Fruit fly (Drosophila melanogaster) whole organism, embryonic: ENCODE data around the gene TrpRS.

ENCODE experiments used
- B-H2 ChIP-seq: fragments of 200-800 bp; sonication (Bioruptor generic); optimal IDR thresholded peaks from 2 replicates; lab custom pipeline; 2018; ENCODE audit warnings: missing biosample characterization, mild to moderate bottlenecking, missing genetic modification characterization
- BEAF-32 ChIP-seq: fragments of 200-800 bp; sonication (Bioruptor generic); optimal IDR thresholded peaks from 3 replicates; lab custom pipeline; 2017; ENCODE audit warnings: missing biosample characterization, missing genetic modification characterization, mild to moderate bottlenecking, moderate library complexity, missing genetic modification reagents
- CG10366 ChIP-seq: fragments of 200-800 bp; sonication (Bioruptor generic); IDR thresholded peaks from 2 replicates; pipeline ENCODE4 v1.3.6; 2022; ENCODE audit warnings: missing biosample characterization, missing genetic modification characterization
- CG10979 ChIP-seq: fragments of 200-800 bp; sonication (Bioruptor generic); optimal IDR thresholded peaks from 2 replicates; lab custom pipeline; 2018; ENCODE audit warnings: missing biosample characterization, mild to moderate bottlenecking, missing genetic modification characterization, moderate library complexity
- CG11504 ChIP-seq: fragments of 200-800 bp; sonication (Bioruptor generic); optimal IDR thresholded peaks from 3 replicates; lab custom pipeline; 2019; ENCODE audit warnings: missing biosample characterization, mild to moderate bottlenecking, missing genetic modification characterization, moderate library complexity
- CG11696 ChIP-seq: fragments of 200-800 bp; sonication (Bioruptor generic); IDR thresholded peaks from 2 replicates; pipeline ENCODE4 v1.3.6; 2022; ENCODE audit warnings: missing biosample characterization, missing genetic modification characterization
- CG14965 ChIP-seq: fragments of 200-800 bp; sonication (Bioruptor generic); optimal IDR thresholded peaks from 2 replicates; lab custom pipeline; 2016; ENCODE audit warnings: missing biosample characterization, missing genetic modification characterization, borderline replicate concordance
- CG15514 ChIP-seq: fragments of 200-800 bp; sonication (Bioruptor generic); optimal IDR thresholded peaks from 3 replicates; lab custom pipeline; 2017; ENCODE audit warnings: missing biosample characterization, missing genetic modification characterization, mild to moderate bottlenecking, moderate library complexity, missing genetic modification reagents
- CG17361 ChIP-seq: fragments of 200-800 bp; sonication (Bioruptor generic); IDR thresholded peaks from 3 replicates; pipeline ENCODE4 v1.3.6; 2022; ENCODE audit warnings: missing biosample characterization, missing genetic modification characterization
- CG17612 ChIP-seq: fragments of 200-800 bp; sonication (Bioruptor generic); IDR thresholded peaks from 2 replicates; pipeline ENCODE4 v1.3.6; 2022; ENCODE audit warnings: missing biosample characterization, missing genetic modification characterization
- CG17829 ChIP-seq: fragments of 200-800 bp; optimal IDR thresholded peaks from 2 replicates; lab custom pipeline; 2019; ENCODE audit warnings: missing biosample characterization, mild to moderate bottlenecking, missing genetic modification characterization, moderate library complexity
- CG18011 ChIP-seq: fragments of 200-800 bp; sonication (Bioruptor generic); optimal IDR thresholded peaks from 2 replicates; lab custom pipeline; 2017; ENCODE audit warnings: missing biosample characterization, missing genetic modification characterization, mild to moderate bottlenecking, moderate library complexity, missing genotype
- CG18764 ChIP-seq: fragments of 200-800 bp; sonication (Bioruptor generic); optimal IDR thresholded peaks from 3 replicates; lab custom pipeline; 2016; ENCODE audit warnings: missing biosample characterization, missing genetic modification characterization
- CG3838 ChIP-seq: fragments of 200-800 bp; sonication (Bioruptor generic); optimal IDR thresholded peaks from 3 replicates; lab custom pipeline; 2016; ENCODE audit warnings: missing biosample characterization, missing genetic modification characterization
- CG4730 ChIP-seq: fragments of 200-800 bp; sonication (Bioruptor generic); IDR thresholded peaks from 2 replicates; pipeline ENCODE4 v1.3.6; 2022; ENCODE audit warnings: missing biosample characterization, missing genetic modification characterization
- CG5245 ChIP-seq: fragments of 200-800 bp; sonication (Bioruptor generic); optimal IDR thresholded peaks from 3 replicates; lab custom pipeline; 2016; ENCODE audit warnings: missing biosample characterization, missing genetic modification characterization
- CG6813 ChIP-seq: fragments of 200-800 bp; sonication (Bioruptor generic); optimal IDR thresholded peaks from 2 replicates; lab custom pipeline; 2017; ENCODE audit warnings: missing biosample characterization, missing genetic modification characterization, mild to moderate bottlenecking, moderate library complexity, missing genetic modification reagents
- CG8290 ChIP-seq, 3 experiments: fragments of 200-800 bp; sonication (Bioruptor generic); optimal IDR thresholded peaks; 2 replicates each; lab custom pipeline; 2016 to 2019; ENCODE audit warnings: missing biosample characterization in 3 of 3, missing genetic modification characterization in 3 of 3, mild to moderate bottlenecking in 2 of 3, moderate library complexity in 1 of 3
- CG9797 ChIP-seq: fragments of 200-800 bp; sonication (Bioruptor generic); optimal IDR thresholded peaks from 3 replicates; lab custom pipeline; 2018; ENCODE audit warnings: missing biosample characterization, mild to moderate bottlenecking, missing genetic modification characterization
- Chrac-16 ChIP-seq: fragments of 200-800 bp; sonication (Bioruptor generic); optimal IDR thresholded peaks from 3 replicates; lab custom pipeline; 2016; ENCODE audit warnings: missing biosample characterization, missing genetic modification characterization
- Dll ChIP-seq: fragments of 200-800 bp; sonication (Bioruptor generic); IDR thresholded peaks from 4 replicates; pipeline ENCODE4 v1.3.6; 2022; ENCODE audit warnings: missing biosample characterization, missing genetic modification characterization; ENCODE audit not compliant: partially characterized antibody
- Doc2 ChIP-seq: fragments of 200-800 bp; sonication (Bioruptor generic); IDR thresholded peaks from 2 replicates; pipeline ENCODE4 v1.3.6; 2022; ENCODE audit warnings: missing biosample characterization, missing genetic modification characterization
- Fer1 ChIP-seq: fragments of 200-800 bp; sonication (Bioruptor generic); optimal IDR thresholded peaks from 2 replicates; lab custom pipeline; 2017; ENCODE audit warnings: missing biosample characterization, mild to moderate bottlenecking, missing genetic modification characterization
- Gsc ChIP-seq: fragments of 200-800 bp; sonication (Bioruptor generic); IDR thresholded peaks from 2 replicates; pipeline ENCODE4 v1.3.6; 2022; ENCODE audit warnings: missing biosample characterization, missing genetic modification characterization
- HLH54F ChIP-seq: fragments of 200-800 bp; sonication (Bioruptor generic); optimal IDR thresholded peaks from 3 replicates; lab custom pipeline; 2016; ENCODE audit warnings: missing biosample characterization, missing genetic modification characterization
- Hr3 ChIP-seq: fragments of 200-800 bp; sonication (Bioruptor generic); optimal IDR thresholded peaks from 3 replicates; lab custom pipeline; 2016; ENCODE audit warnings: missing biosample characterization, missing genetic modification characterization
- Hr39 ChIP-seq: fragments of >200 bp; optimal IDR thresholded peaks from 2 replicates; lab custom pipeline; 2017
- Hsf ChIP-seq: fragments of 200-800 bp; sonication (Bioruptor generic); optimal IDR thresholded peaks from 3 replicates; lab custom pipeline; 2016; ENCODE audit warnings: missing biosample characterization, missing genetic modification characterization
- Lhr ChIP-seq: fragments of 200-800 bp; sonication (Bioruptor generic); optimal IDR thresholded peaks from 3 replicates; lab custom pipeline; 2017; ENCODE audit warnings: mild to moderate bottlenecking, missing biosample characterization, missing genetic modification reagents, missing genetic modification characterization
- Mes4 ChIP-seq: fragments of 200-800 bp; sonication (Bioruptor generic); optimal IDR thresholded peaks from 2 replicates; lab custom pipeline; 2016; ENCODE audit warnings: missing biosample characterization, missing genetic modification characterization
- NFAT ChIP-seq: fragments of 200-800 bp; sonication (Bioruptor generic); IDR thresholded peaks from 2 replicates; pipeline ENCODE4 v1.3.6; 2022; ENCODE audit warnings: missing biosample characterization, missing genetic modification characterization
- Ptx1 ChIP-seq: fragments of 200-800 bp; sonication (Bioruptor generic); IDR thresholded peaks from 2 replicates; pipeline ENCODE4 v1.3.6; 2022; ENCODE audit warnings: missing biosample characterization, missing genetic modification characterization
- Scr ChIP-seq: fragments of 200-800 bp; sonication (Bioruptor generic); IDR thresholded peaks from 2 replicates; pipeline ENCODE4 v1.3.6; 2022; ENCODE audit warnings: missing biosample characterization, missing genetic modification characterization; ENCODE audit not compliant: partially characterized antibody
- Taf1 ChIP-seq: fragments of 200-800 bp; sonication (Bioruptor generic); IDR thresholded peaks from 2 replicates; pipeline ENCODE4 v1.3.6; 2022; ENCODE audit warnings: missing biosample characterization, missing genetic modification characterization
- YL-1 ChIP-seq: fragments of 200-800 bp; sonication (Bioruptor generic); optimal IDR thresholded peaks from 3 replicates; lab custom pipeline; 2017; ENCODE audit warnings: missing biosample characterization, mild to moderate bottlenecking, missing genetic modification characterization
- ap ChIP-seq: fragments of 200-800 bp; sonication (Bioruptor generic); IDR thresholded peaks from 2 replicates; pipeline ENCODE4 v1.3.6; 2022; ENCODE audit warnings: missing biosample characterization, missing genetic modification characterization
- az2 ChIP-seq: fragments of 200-800 bp; sonication (Bioruptor generic); optimal IDR thresholded peaks from 3 replicates; lab custom pipeline; 2016; ENCODE audit warnings: missing biosample characterization, missing genetic modification characterization
- cas ChIP-seq: fragments of 200-800 bp; sonication (Bioruptor generic); IDR thresholded peaks from 2 replicates; pipeline ENCODE4 v1.3.6; 2022; ENCODE audit warnings: missing biosample characterization, missing genetic modification characterization
- chn ChIP-seq: fragments of 200-800 bp; sonication (Bioruptor generic); optimal IDR thresholded peaks from 2 replicates; lab custom pipeline; 2016; ENCODE audit warnings: missing biosample characterization, missing genetic modification characterization
- cwo ChIP-seq: fragments of 200-800 bp; sonication (Bioruptor generic); optimal IDR thresholded peaks from 3 replicates; lab custom pipeline; 2017; ENCODE audit warnings: missing biosample characterization, missing genetic modification characterization, mild to moderate bottlenecking, moderate library complexity, missing genetic modification reagents
- dan ChIP-seq: fragments of 200-800 bp; sonication (Bioruptor generic); IDR thresholded peaks from 2 replicates; pipeline ENCODE4 v1.3.6; 2022; ENCODE audit warnings: missing biosample characterization, missing genetic modification characterization
- dysf ChIP-seq: fragments of 200-800 bp; sonication (Bioruptor generic); IDR thresholded peaks from 3 replicates; pipeline ENCODE4 v1.3.6; 2022; ENCODE audit warnings: missing biosample characterization, missing genetic modification characterization
- esg ChIP-seq: fragments of 200-800 bp; sonication (Bioruptor generic); conservative IDR thresholded peaks from 2 replicates; pipeline ENCODE4 v1.3.6; 2022; ENCODE audit warnings: missing biosample characterization, missing genetic modification characterization
- ind ChIP-seq: fragments of 200-800 bp; sonication (Bioruptor generic); optimal IDR thresholded peaks from 3 replicates; lab custom pipeline; 2016; ENCODE audit warnings: missing biosample characterization, missing genetic modification characterization
- onecut ChIP-seq: fragments of 200-800 bp; sonication (Bioruptor generic); IDR thresholded peaks from 2 replicates; pipeline ENCODE4 v1.3.6; 2022; ENCODE audit warnings: missing biosample characterization, missing genetic modification characterization
- ranshi ChIP-seq: fragments of 200-800 bp; sonication (Bioruptor generic); IDR thresholded peaks from 2 replicates; pipeline ENCODE4 v1.3.6; 2022; ENCODE audit warnings: missing biosample characterization, missing genetic modification characterization
- run ChIP-seq: fragments of 200-800 bp; sonication (Bioruptor generic); optimal IDR thresholded peaks from 3 replicates; lab custom pipeline; 2018; ENCODE audit warnings: missing biosample characterization, mild to moderate bottlenecking, missing genetic modification characterization
- scrt ChIP-seq: fragments of 200-800 bp; sonication (Bioruptor generic); optimal IDR thresholded peaks from 2 replicates; lab custom pipeline; 2018; ENCODE audit warnings: missing biosample characterization, mild to moderate bottlenecking, missing genetic modification characterization, moderate library complexity
- unc-4 ChIP-seq: fragments of 200-800 bp; sonication (Bioruptor generic); IDR thresholded peaks from 2 replicates; pipeline ENCODE4 v1.3.6; 2022; ENCODE audit warnings: missing biosample characterization, missing genetic modification characterization; ENCODE audit not compliant: partially characterized antibody
- wdn ChIP-seq: fragments of 200-800 bp; sonication (Bioruptor generic); IDR thresholded peaks from 2 replicates; pipeline ENCODE4 v1.3.6; 2022; ENCODE audit warnings: missing biosample characterization, missing genetic modification characterization
- yki ChIP-seq: fragments of >200 bp; optimal IDR thresholded peaks from 3 replicates; lab custom pipeline; 2018

The TrpRS gene

DNA sequence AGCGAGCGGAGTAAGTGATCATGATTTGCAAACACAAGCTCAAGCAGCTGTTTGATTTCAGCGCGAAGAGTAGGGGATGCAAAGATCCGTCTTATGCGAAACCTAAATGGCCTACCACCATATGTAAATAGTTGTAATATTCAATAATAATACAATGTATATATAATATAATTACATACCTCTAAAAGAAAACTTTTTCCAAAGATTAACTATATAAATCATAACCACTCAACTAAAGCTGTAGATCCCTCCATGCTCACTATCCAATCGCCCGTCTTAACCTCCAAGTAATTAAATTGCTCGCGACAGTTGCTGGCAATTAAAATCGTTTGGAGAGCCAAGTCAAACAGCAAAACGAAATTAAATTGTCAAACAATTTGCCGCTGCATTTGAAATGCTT lies 39.4 kb downstream of the TrpRS start (continued):
- TF ChIP-seq wdn (GFP tag; lab: Robert Waterston, UW): peak; percentile 49; the same call in 1 of the 2 replicates
- peak; percentile 41; the same call in 1 of the 2 replicates for TF ChIP-seq ap (GFP tag; lab: Robert Waterston, UW)
- peak; percentile 91 for TF ChIP-seq dysf (GFP tag; lab: Robert Waterston, UW)
- TF ChIP-seq BEAF-32 (GFP tag; lab: Kevin White, UChicago): no peak
- no peak for TF ChIP-seq Doc2 (GFP tag; lab: Robert Waterston, UW)
- peak; percentile 49 for TF ChIP-seq run
- no peak for TF ChIP-seq Dll (GFP tag; lab: Robert Waterston, UW)
- no peak for TF ChIP-seq CG3838
- peak; percentile 81 for TF ChIP-seq ranshi (GFP tag; lab: Robert Waterston, UW)
- TF ChIP-seq az2 (GFP tag; lab: Kevin White, UChicago): peak; percentile 50
- peak; percentile 70 for TF ChIP-seq Fer1 (GFP tag; lab: Kevin White, UChicago)
- no peak for TF ChIP-seq CG9797 (GFP tag; lab: Kevin White, UChicago)
- TF ChIP-seq B-H2 (GFP tag; lab: Kevin White, UChicago): no peak
- TF ChIP-seq CG17829 (tag; lab: Kevin White, UChicago): peak; percentile 18
- no peak for TF ChIP-seq YL-1 (GFP tag; lab: Kevin White, UChicago)
- TF ChIP-seq HLH54F: peak; percentile 12
- no peak for TF ChIP-seq Gsc (GFP tag; lab: Robert Waterston, UW)
- peak; percentile 57; the same call in 1 of the 2 replicates for TF ChIP-seq NFAT (GFP tag; lab: Robert Waterston, UW)
- TF ChIP-seq Mes4 (GFP tag; lab: Kevin White, UChicago): no peak
- TF ChIP-seq CG4730 (GFP tag; lab: Robert Waterston, UW): peak; percentile 73
- TF ChIP-seq CG8290 (GFP tag; optimal IDR thresholded peaks at IDR 0.05; lab: Kevin White, UChicago): no peak
- TF ChIP-seq CG8290 (tag; optimal IDR thresholded peaks at IDR 0.05; lab: Kevin White, UChicago): peak in 1 of 2 experiments; percentile 21
- no peak for TF ChIP-seq Scr
- peak; percentile 64; the same call in 1 of the 2 replicates for TF ChIP-seq CG11696
- no peak for TF ChIP-seq CG14965 (GFP tag; lab: Kevin White, UChicago)
- no peak for TF ChIP-seq CG6813 (GFP tag; lab: Kevin White, UChicago)
- TF ChIP-seq CG18764 (GFP tag; lab: Kevin White, UChicago): peak; percentile 19
- TF ChIP-seq Taf1 (GFP tag; lab: Robert Waterston, UW): peak; percentile 67
- peak; percentile 85 for TF ChIP-seq CG11504 (tag; lab: Kevin White, UChicago)
- peak; percentile 32 for TF ChIP-seq onecut
- peak; percentile 78 for TF ChIP-seq Hr3 (GFP tag; lab: Kevin White, UChicago)
- TF ChIP-seq Chrac-16: peak; percentile 70
- TF ChIP-seq Ptx1 (GFP tag; lab: Robert Waterston, UW): peak; percentile 86
- no peak for TF ChIP-seq Hr39 (lab: Kevin White, UChicago)
- peak; percentile 17 for TF ChIP-seq CG18011 (GFP tag; lab: Kevin White, UChicago)
- peak; percentile 41 for TF ChIP-seq CG10979 (tag; lab: Kevin White, UChicago)
- peak; percentile 73 for TF ChIP-seq cas (GFP tag; lab: Robert Waterston, UW)
- TF ChIP-seq scrt (GFP tag; lab: Kevin White, UChicago): peak; percentile 40
- TF ChIP-seq CG15514 (GFP tag; lab: Kevin White, UChicago): peak; percentile 51
- peak; percentile 37 for TF ChIP-seq CG5245
- TF ChIP-seq ind: peak; percentile 80
- TF ChIP-seq esg (GFP tag; lab: Robert Waterston, UW): peak; percentile 75
- peak; percentile 30 for TF ChIP-seq cwo (GFP tag; lab: Kevin White, UChicago)
- TF ChIP-seq unc-4: no peak
- no peak for TF ChIP-seq Lhr (GFP tag; lab: Kevin White, UChicago)
- no peak for TF ChIP-seq chn (GFP tag; lab: Kevin White, UChicago)
- TF ChIP-seq CG17361 (GFP tag; lab: Robert Waterston, UW): peak; percentile 82
- TF ChIP-seq CG10366 (GFP tag; lab: Robert Waterston, UW): peak; percentile 82
- peak; percentile 70 for TF ChIP-seq CG17612 (GFP tag; lab: Robert Waterston, UW)
- no peak for TF ChIP-seq dan (GFP tag; lab: Robert Waterston, UW)
- no peak for TF ChIP-seq yki
- TF ChIP-seq Hsf: peak; percentile 27
